Worm (Caenorhabditis elegans): ENCODE data around the gene srh-172.

Gene srh-172

ce11 chrV:20005724-20006132 is 46.9 kb downstream of the srh-172 start:
- TF ChIP-seq W03F9.2 (tag; optimal IDR thresholded peaks at IDR 0.05) (no peak), him-1 (tag; optimal IDR thresholded peaks at IDR 0.05) (peak; percentile 23)

ce11 chrV:20007470-20007869 is 48.6 kb downstream of the srh-172 start, which contains the start of gene Y60A3A.23:
TSS of gene Y60A3A.23 (plus strand) at chrV:20007770.
- no peak for TF ChIP-seq him-1 (tag; optimal IDR thresholded peaks at IDR 0.05)
- no peak for TF ChIP-seq dao-5 (tag; optimal IDR thresholded peaks at IDR 0.05)
- TF ChIP-seq W03F9.2 (tag; optimal IDR thresholded peaks at IDR 0.05): no peak

Data from whole organism, L4/young adult.